Worm (Caenorhabditis elegans): ENCODE data around the gene col-150.

DNA sequence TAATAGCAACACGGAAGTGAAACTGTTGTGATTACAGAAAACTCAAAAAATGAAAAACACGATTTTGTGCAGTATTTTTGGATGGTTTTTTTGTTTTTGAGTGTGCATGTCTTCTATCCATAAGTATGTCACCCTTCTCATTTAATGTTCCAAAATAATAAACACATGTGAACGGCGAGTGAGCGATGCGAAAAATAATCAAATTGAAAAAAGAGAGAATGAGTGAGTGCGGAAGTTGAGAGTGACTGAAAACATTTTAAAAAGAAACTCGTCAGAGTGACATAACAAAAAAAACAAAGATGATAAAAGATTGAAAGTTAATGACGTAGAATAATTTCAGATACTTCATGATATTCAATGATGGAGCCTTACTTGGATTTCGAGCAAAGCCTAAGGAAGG lies 44.9 kb downstream of the col-150 start:
- TF ChIP-seq K11D2.4 (GFP tag; IDR thresholded peaks at IDR 0.05) (no peak), B0019.2 (GFP tag; conservative IDR thresholded peaks at IDR 0.05) (no peak), F57A8.1 (GFP tag; optimal IDR thresholded peaks at IDR 0.05) (no peak), rpc-1 (optimal IDR thresholded peaks at IDR 0.05) (no peak), rpc-1 (tag; optimal IDR thresholded peaks at IDR 0.05) (no peak), lag-1 (GFP tag; IDR thresholded peaks at IDR 0.05) (no peak), pha-4 (tag; optimal IDR thresholded peaks at IDR 0.05) (no peak), ama-1 (optimal IDR thresholded peaks at IDR 0.05) (no peak), ama-1 (GFP tag; optimal IDR thresholded peaks at IDR 0.05) (no peak), K12H6.12 (tag; optimal IDR thresholded peaks at IDR 0.05) (no peak), atf-7 (tag; optimal IDR thresholded peaks at IDR 0.05) (no peak), unc-62 (GFP tag; optimal IDR thresholded peaks at IDR 0.05) (no peak), lin-40 (tag; optimal IDR thresholded peaks at IDR 0.05) (no peak), ztf-22 (GFP tag; optimal IDR thresholded peaks at IDR 0.05) (no peak), sptf-2 (GFP tag; optimal IDR thresholded peaks at IDR 0.05) (no peak)
